Fruit fly (Drosophila melanogaster) whole organism, prepupa: ENCODE data around the gene CG7841.
A peak's percentile ranks its signal among the peaks of the same experiment; 100 is the strongest.

Source experiments
- Blimp-1 ChIP-seq: fragments of 200-800 bp; sonication (Bioruptor generic); optimal IDR thresholded peaks from 3 replicates; lab custom pipeline; 2017; ENCODE audit warnings: missing biosample characterization, missing genetic modification characterization, mild to moderate bottlenecking, moderate library complexity, missing genetic modification reagents
- CG10669 ChIP-seq: fragments of 200-800 bp; sonication (Bioruptor generic); optimal IDR thresholded peaks from 3 replicates; lab custom pipeline; 2018; ENCODE audit warnings: missing biosample characterization, mild to moderate bottlenecking, missing genetic modification characterization, moderate library complexity
- CG11762 ChIP-seq: fragments of 200-800 bp; sonication (Bioruptor generic); optimal IDR thresholded peaks from 3 replicates; lab custom pipeline; 2016; ENCODE audit warnings: missing biosample characterization, missing genetic modification characterization; ENCODE audit not compliant: insufficient read depth
- CG15336 ChIP-seq: fragments of 200-800 bp; sonication (Bioruptor generic); IDR thresholded peaks from 2 replicates; pipeline ENCODE4 v1.3.6; 2022; ENCODE audit warnings: missing biosample characterization, missing genetic modification characterization
- CG1621 ChIP-seq: fragments of 200-800 bp; sonication (Bioruptor generic); optimal IDR thresholded peaks from 3 replicates; lab custom pipeline; 2018; ENCODE audit warnings: missing biosample characterization, mild to moderate bottlenecking, missing genetic modification characterization
- CG16779 ChIP-seq: fragments of 200-800 bp; sonication (Bioruptor generic); optimal IDR thresholded peaks from 3 replicates; lab custom pipeline; 2017; ENCODE audit warnings: missing biosample characterization, mild to moderate bottlenecking, missing genetic modification characterization
- CG3032 ChIP-seq: fragments of 200-800 bp; optimal IDR thresholded peaks from 2 replicates; lab custom pipeline; 2019; ENCODE audit warnings: missing biosample characterization, mild to moderate bottlenecking, missing genetic modification characterization, moderate library complexity
- CG31627 ChIP-seq: fragments of 200-800 bp; sonication (Bioruptor generic); optimal IDR thresholded peaks from 3 replicates; lab custom pipeline; 2016; ENCODE audit warnings: missing biosample characterization, missing genetic modification characterization
- CG32006 ChIP-seq: fragments of 200-800 bp; sonication (Bioruptor generic); optimal IDR thresholded peaks from 3 replicates; lab custom pipeline; 2017; ENCODE audit warnings: missing biosample characterization, mild to moderate bottlenecking, missing genetic modification characterization
- CG34406 ChIP-seq: fragments of 200-800 bp; sonication (Bioruptor generic); optimal IDR thresholded peaks from 3 replicates; lab custom pipeline; 2016; ENCODE audit warnings: missing biosample characterization, missing genetic modification characterization
- CG3919 ChIP-seq: fragments of 200-800 bp; sonication (Bioruptor generic); optimal IDR thresholded peaks from 3 replicates; lab custom pipeline; 2016; ENCODE audit warnings: missing biosample characterization, missing genetic modification characterization
- CG6163 ChIP-seq: fragments of 200-800 bp; sonication (Bioruptor generic); IDR thresholded peaks from 3 replicates; pipeline ENCODE4 v1.3.6; 2022; ENCODE audit warnings: missing biosample characterization, missing genetic modification characterization
- CG6792 ChIP-seq: fragments of 200-800 bp; sonication (Bioruptor generic); optimal IDR thresholded peaks from 3 replicates; lab custom pipeline; 2016; ENCODE audit warnings: missing biosample characterization, missing genetic modification characterization
- CG6808 ChIP-seq: fragments of 200-800 bp; sonication (Bioruptor generic); optimal IDR thresholded peaks from 3 replicates; lab custom pipeline; 2017; ENCODE audit warnings: missing biosample characterization, missing genetic modification characterization, mild to moderate bottlenecking, moderate library complexity, missing genetic modification reagents
- CG6854 ChIP-seq: fragments of 200-800 bp; sonication (Bioruptor generic); optimal IDR thresholded peaks from 2 replicates; lab custom pipeline; 2017; ENCODE audit warnings: missing biosample characterization, mild to moderate bottlenecking, missing genetic modification characterization
- CG8119 ChIP-seq: fragments of 200-800 bp; sonication (Bioruptor generic); IDR thresholded peaks from 3 replicates; pipeline ENCODE4 v1.3.6; 2022; ENCODE audit warnings: missing biosample characterization, missing genetic modification characterization
- CG9139 ChIP-seq: fragments of 200-800 bp; sonication (Bioruptor generic); optimal IDR thresholded peaks from 3 replicates; lab custom pipeline; 2017; ENCODE audit warnings: missing biosample characterization, mild to moderate bottlenecking, missing genetic modification characterization
- Eip78C ChIP-seq: fragments of 200-800 bp; sonication (Bioruptor generic); peaks from one replicate; lab custom pipeline; 2016; ENCODE audit warnings: missing biosample characterization, missing genetic modification characterization
- Eip93F ChIP-seq: fragments of 200-800 bp; sonication (Bioruptor generic); optimal IDR thresholded peaks from 2 replicates; lab custom pipeline; 2016; ENCODE audit warnings: missing biosample characterization, mild to moderate bottlenecking, missing genetic modification characterization
- Ets21C ChIP-seq: fragments of 200-800 bp; sonication (Bioruptor generic); optimal IDR thresholded peaks from 3 replicates; lab custom pipeline; 2016; ENCODE audit warnings: missing biosample characterization, missing genetic modification characterization
- Ets96B ChIP-seq: fragments of 200-800 bp; optimal IDR thresholded peaks from 2 replicates; lab custom pipeline; 2019; ENCODE audit warnings: missing biosample characterization, mild to moderate bottlenecking, missing genetic modification characterization, moderate library complexity
- Hr39 ChIP-seq: fragments of 200-800 bp; sonication (Bioruptor generic); optimal IDR thresholded peaks from 2 replicates; lab custom pipeline; 2016; ENCODE audit warnings: missing biosample characterization, missing genetic modification characterization
- Lpt ChIP-seq: fragments of 200-800 bp; sonication (Bioruptor generic); optimal IDR thresholded peaks from 3 replicates; lab custom pipeline; 2016; ENCODE audit warnings: missing biosample characterization, missing genetic modification characterization
- OdsH ChIP-seq: fragments of 200-800 bp; sonication (Bioruptor generic); optimal IDR thresholded peaks from 3 replicates; lab custom pipeline; 2016; ENCODE audit warnings: missing biosample characterization, missing genetic modification characterization
- Sox102F ChIP-seq: fragments of 200-800 bp; sonication (Bioruptor generic); optimal IDR thresholded peaks from 2 replicates; lab custom pipeline; 2016; ENCODE audit warnings: missing biosample characterization, mild to moderate bottlenecking, missing genetic modification characterization
- cyc ChIP-seq: fragments of 200-800 bp; sonication (Bioruptor generic); optimal IDR thresholded peaks from 3 replicates; lab custom pipeline; 2016; ENCODE audit warnings: missing biosample characterization, missing genetic modification characterization
- dsx ChIP-seq: fragments of 200-800 bp; optimal IDR thresholded peaks from 3 replicates; lab custom pipeline; 2019; ENCODE audit warnings: missing biosample characterization, mild to moderate bottlenecking, missing genetic modification characterization, moderate library complexity; ENCODE audit not compliant: poor library complexity, severe bottlenecking
- eg ChIP-seq: fragments of 200-800 bp; sonication (Bioruptor generic); IDR thresholded peaks from 3 replicates; pipeline ENCODE4 v1.3.6; 2022; ENCODE audit warnings: missing biosample characterization, missing genetic modification characterization
- esn ChIP-seq: fragments of 200-800 bp; sonication (Bioruptor generic); optimal IDR thresholded peaks from 2 replicates; lab custom pipeline; 2016; ENCODE audit warnings: missing biosample characterization, mild to moderate bottlenecking, missing genetic modification characterization, moderate library complexity
- fd59A ChIP-seq: fragments of 200-800 bp; sonication (Bioruptor generic); optimal IDR thresholded peaks from 2 replicates; lab custom pipeline; 2017; ENCODE audit warnings: missing biosample characterization, mild to moderate bottlenecking, missing genetic modification characterization, missing genetic modification reagents
- fkh ChIP-seq: fragments of 200-800 bp; sonication (Bioruptor generic); optimal IDR thresholded peaks from 3 replicates; lab custom pipeline; 2017; ENCODE audit warnings: missing biosample characterization, mild to moderate bottlenecking, missing genetic modification characterization, moderate library complexity
- lz ChIP-seq: fragments of 200-800 bp; sonication (Bioruptor generic); optimal IDR thresholded peaks from 3 replicates; lab custom pipeline; 2016; ENCODE audit warnings: missing biosample characterization, missing genetic modification characterization
- net ChIP-seq: fragments of 200-800 bp; sonication (Bioruptor generic); optimal IDR thresholded peaks from 3 replicates; lab custom pipeline; 2016; ENCODE audit warnings: missing biosample characterization, missing genetic modification characterization
- pdm3 ChIP-seq: fragments of 200-800 bp; sonication (Bioruptor generic); optimal IDR thresholded peaks from 3 replicates; lab custom pipeline; 2016; ENCODE audit warnings: missing biosample characterization, missing genetic modification characterization
- salr ChIP-seq, 2 experiments: fragments of 200-800 bp; sonication (Bioruptor generic); optimal IDR thresholded peaks; 3 replicates each; lab custom pipeline; 2016 to 2018; ENCODE audit warnings: missing biosample characterization in 2 of 2, missing genetic modification characterization in 2 of 2, mild to moderate bottlenecking in 1 of 2
- ss ChIP-seq, 2 experiments: fragments of 200-800 bp; sonication (Bioruptor generic); optimal IDR thresholded peaks; 2 replicates in 1 of 2; 3 replicates in 1 of 2; lab custom pipeline; 2017 to 2018; ENCODE audit warnings: mild to moderate bottlenecking in 2 of 2, missing biosample characterization in 2 of 2, missing genetic modification characterization in 2 of 2, moderate library complexity in 1 of 2
- svp ChIP-seq: fragments of 200-800 bp; sonication (Bioruptor generic); peaks from one replicate; lab custom pipeline; 2016; ENCODE audit warnings: missing biosample characterization, missing genetic modification characterization
- topi ChIP-seq: fragments of 200-800 bp; sonication (Bioruptor generic); optimal IDR thresholded peaks from 3 replicates; lab custom pipeline; 2016; ENCODE audit warnings: missing biosample characterization, missing genetic modification characterization

Gene CG7841

DNA sequence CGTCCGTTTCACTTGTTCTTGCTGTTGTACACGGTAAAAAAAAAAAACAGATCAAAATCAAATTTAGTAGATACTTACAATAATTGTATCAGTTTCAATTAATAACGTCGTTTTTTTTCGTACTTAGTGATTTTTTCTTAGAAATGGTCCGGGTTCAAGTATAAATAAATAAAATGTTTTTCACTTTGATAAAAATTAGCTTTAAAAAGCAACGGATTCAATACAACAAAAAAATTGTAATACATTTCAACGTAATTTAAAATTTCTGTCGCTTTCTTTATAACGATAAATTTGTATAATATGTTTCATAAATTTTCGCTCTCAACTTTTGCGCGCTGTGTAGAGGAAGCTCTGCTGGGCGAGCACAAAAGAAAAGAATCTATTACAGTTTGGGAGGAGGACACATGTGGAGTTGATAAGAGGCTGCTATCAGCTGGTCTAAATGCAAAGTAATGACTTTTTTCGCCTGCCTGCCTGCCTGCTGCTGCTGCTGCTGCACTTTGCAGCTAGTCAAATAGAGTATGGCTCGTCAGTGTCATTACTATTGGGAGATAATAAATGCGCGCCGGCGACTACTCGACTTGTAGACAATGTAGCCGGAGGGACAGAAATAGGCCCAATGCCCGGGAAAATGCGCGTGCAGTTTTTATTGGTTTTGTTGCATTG, 30.0 kb upstream of the CG7841 start (continued):
- TF ChIP-seq cyc (GFP tag; lab: Kevin White, UChicago) (peak; percentile 20), topi (GFP tag; lab: Kevin White, UChicago) (peak; percentile 49), Sox102F (GFP tag; lab: Kevin White, UChicago) (peak; percentile 31), CG10669 (peak; percentile 57), svp (GFP tag; lab: Kevin White, UChicago) (peak; percentile 88), fkh (GFP tag; lab: Kevin White, UChicago) (no peak), CG6808 (GFP tag; lab: Kevin White, UChicago) (peak; percentile 64), dsx (GFP tag; lab: Kevin White, UChicago) (peak; percentile 51), CG6163 (peak; percentile 36; the same call in 2 of the 3 replicates)

DNA sequence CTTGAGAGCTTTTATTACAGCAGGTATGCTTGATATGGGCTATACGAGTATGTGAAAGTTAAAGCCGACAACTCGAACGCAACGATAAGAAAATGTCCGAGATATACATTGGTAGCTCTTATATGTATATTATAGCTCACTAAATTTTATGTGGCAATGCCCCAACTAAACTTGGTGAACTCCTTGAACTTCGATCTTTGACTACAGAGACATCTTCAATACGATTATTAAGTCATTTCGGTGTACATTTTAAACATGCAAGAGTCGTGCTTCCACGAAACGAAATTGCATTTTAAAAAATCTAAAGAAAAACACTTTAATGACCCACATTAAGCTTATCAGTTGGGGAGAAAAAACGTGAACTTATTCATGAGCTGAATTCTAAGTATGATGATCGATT, 28.5 kb upstream of the CG7841 start:
- TF ChIP-seq CG3919 (GFP tag; lab: Kevin White, UChicago) (no peak), fd59A (GFP tag; lab: Kevin White, UChicago) (no peak), topi (GFP tag; lab: Kevin White, UChicago) (no peak), svp (GFP tag; lab: Kevin White, UChicago) (peak; percentile 71)
- TF ChIP-seq, all 60 proteins: peak for 1

DNA sequence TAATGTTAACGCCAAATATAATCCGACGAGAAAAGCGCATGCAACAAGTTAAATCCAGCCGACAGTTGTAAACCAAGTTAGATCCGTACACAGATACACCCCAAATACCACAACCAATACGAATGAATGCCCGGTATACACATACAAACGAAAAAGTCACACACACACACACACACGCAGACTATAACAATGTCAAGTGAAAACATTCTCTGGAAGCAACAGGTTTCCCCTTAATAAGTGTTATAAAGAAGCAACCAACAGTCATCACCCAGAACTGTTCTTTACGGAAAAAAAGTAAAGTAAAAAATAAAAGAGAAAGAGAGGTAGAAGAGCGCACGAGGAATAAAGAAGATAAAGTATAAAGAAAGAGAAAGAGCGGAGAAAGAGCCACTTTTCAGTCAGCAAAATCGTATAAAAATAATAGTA, 27.8 kb upstream of the CG7841 start:
- no peak for TF ChIP-seq CG16779 (tag; lab: Kevin White, UChicago)
- no peak for TF ChIP-seq lz (GFP tag; lab: Kevin White, UChicago)
- no peak for TF ChIP-seq CG32006
- TF ChIP-seq CG9139 (GFP tag; lab: Kevin White, UChicago) = no peak
- 0 out of 3 replicates have a peak, but pooled peaks have one; percentile 18 for TF ChIP-seq CG8119 (GFP tag; lab: Robert Waterston, UW)
- peak; percentile 29 for TF ChIP-seq Eip78C
- TF ChIP-seq CG34406 = no peak
- no peak for TF ChIP-seq Hr39 (GFP tag; lab: Kevin White, UChicago)
- no peak for TF ChIP-seq Ets96B (tag; lab: Kevin White, UChicago)
- TF ChIP-seq CG6792 (GFP tag; lab: Kevin White, UChicago) = no peak
- peak; percentile 8 for TF ChIP-seq Blimp-1 (GFP tag; lab: Kevin White, UChicago)
- TF ChIP-seq CG3919 (GFP tag; lab: Kevin White, UChicago) = no peak
- TF ChIP-seq cyc (GFP tag; lab: Kevin White, UChicago) = no peak
- TF ChIP-seq CG1621 = peak; percentile 3
- no peak for TF ChIP-seq Lpt (GFP tag; lab: Kevin White, UChicago)
- no peak for TF ChIP-seq esn
- no peak for TF ChIP-seq CG31627 (GFP tag; lab: Kevin White, UChicago)
- no peak for TF ChIP-seq svp (GFP tag; lab: Kevin White, UChicago)
- no peak for TF ChIP-seq Ets21C (GFP tag; lab: Kevin White, UChicago)
- TF ChIP-seq CG6854 (GFP tag; lab: Kevin White, UChicago) = no peak
- TF ChIP-seq eg (GFP tag; lab: Robert Waterston, UW) = 0 out of 3 replicates have a peak, but pooled peaks have one; percentile 8
- no peak for TF ChIP-seq pdm3 (GFP tag; lab: Kevin White, UChicago)
- no peak for TF ChIP-seq CG3032 (tag; lab: Kevin White, UChicago)
- peak; percentile 23 for TF ChIP-seq Eip93F (GFP tag; lab: Kevin White, UChicago)
- no peak for TF ChIP-seq Sox102F (GFP tag; lab: Kevin White, UChicago)
- no peak for TF ChIP-seq topi (GFP tag; lab: Kevin White, UChicago)
- TF ChIP-seq ss (GFP tag; optimal IDR thresholded peaks at IDR 0.05; lab: Kevin White, UChicago) = peak in 1 of 2 experiments; percentile 49
- no peak for TF ChIP-seq net
- TF ChIP-seq OdsH = no peak
- peak; percentile 25 for TF ChIP-seq CG6808 (GFP tag; lab: Kevin White, UChicago)
- TF ChIP-seq dsx (GFP tag; lab: Kevin White, UChicago) = peak; percentile 83
- TF ChIP-seq CG6163 = peak; percentile 7; the same call in 1 of the 3 replicates
- no peak for TF ChIP-seq CG15336 (GFP tag; lab: Robert Waterston, UW)
- TF ChIP-seq salr (GFP tag; optimal IDR thresholded peaks at IDR 0.05; lab: Kevin White, UChicago) = no peak
- TF ChIP-seq CG11762 = no peak
